Worm (Caenorhabditis elegans) whole organism, L2 larva: ENCODE data around the gene C55A6.1.

Source experiments
- fos-1 ChIP-seq: fragments of 150-350 bp; optimal IDR thresholded peaks from 2 replicates; lab custom pipeline; 2014; ENCODE audit warnings: missing biosample characterization, missing genetic modification characterization
- unc-39 ChIP-seq: fragments of 150-350 bp; optimal IDR thresholded peaks from 2 replicates; lab custom pipeline; 2014; ENCODE audit warnings: missing biosample characterization, missing genetic modification characterization

DNA sequence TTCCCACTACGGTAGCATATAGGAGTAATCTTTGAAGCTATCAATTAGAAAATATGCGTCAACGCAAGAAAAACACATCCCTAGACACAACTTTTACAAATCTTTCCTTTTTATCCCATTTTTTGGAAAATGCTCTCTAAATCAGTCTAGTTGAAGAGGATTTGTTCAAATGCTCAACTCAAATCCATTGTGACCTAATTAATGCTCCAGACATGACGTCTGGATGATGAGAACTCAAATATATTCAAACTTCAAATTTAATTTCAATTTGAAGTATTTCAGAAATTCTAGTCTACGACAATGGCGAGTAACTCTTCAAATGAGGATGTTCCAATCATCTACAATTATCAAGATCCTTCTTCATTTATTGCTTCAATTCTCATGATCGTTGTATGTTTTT lies 47.6 kb upstream of the C55A6.1 start, which contains the start of gene srx-85:
- TF ChIP-seq fos-1 (tag; lab: Kevin White, UChicago), result no peak
- TF ChIP-seq unc-39 (tag; lab: Kevin White, UChicago), result no peak
